Fruit fly (Drosophila melanogaster) whole organism, embryonic: ENCODE measurements around the gene CG5921.

Experiments used
- Bgb ChIP-seq: fragments of 200-800 bp; sonication (Bioruptor generic); IDR thresholded peaks from 2 replicates; pipeline ENCODE4 v1.3.6; 2022; ENCODE audit warnings: missing biosample characterization, missing genetic modification characterization; ENCODE audit not compliant: partially characterized antibody
- CG10209 ChIP-seq: fragments of 200-800 bp; sonication (Bioruptor generic); optimal IDR thresholded peaks from 3 replicates; lab custom pipeline; 2017; ENCODE audit warnings: missing biosample characterization, mild to moderate bottlenecking, missing genetic modification characterization, missing genetic modification reagents
- CG10565 ChIP-seq: fragments of 200-800 bp; sonication (Bioruptor generic); optimal IDR thresholded peaks from 3 replicates; lab custom pipeline; 2016; ENCODE audit warnings: missing biosample characterization, mild to moderate bottlenecking, missing genetic modification characterization
- CG11456 ChIP-seq: fragments of 200-800 bp; sonication (Bioruptor generic); IDR thresholded peaks from 3 replicates; pipeline ENCODE4 v1.3.6; 2022; ENCODE audit warnings: missing biosample characterization, missing genetic modification characterization
- CG11560 ChIP-seq: fragments of 200-800 bp; sonication (Bioruptor generic); IDR thresholded peaks from 3 replicates; pipeline ENCODE4 v1.3.6; 2022; ENCODE audit warnings: missing biosample characterization, missing genetic modification characterization
- CG13287 ChIP-seq: fragments of 200-800 bp; sonication (Bioruptor generic); IDR thresholded peaks from 2 replicates; pipeline ENCODE4 v1.3.6; 2022; ENCODE audit warnings: missing biosample characterization, missing genetic modification characterization; ENCODE audit not compliant: partially characterized antibody
- CG14050 ChIP-seq: fragments of 200-800 bp; sonication (Bioruptor generic); IDR thresholded peaks from 3 replicates; pipeline ENCODE4 v1.3.6; 2022; ENCODE audit warnings: missing biosample characterization, missing genetic modification characterization
- CG15011 ChIP-seq: fragments of 200-800 bp; sonication (Bioruptor generic); optimal IDR thresholded peaks from 3 replicates; lab custom pipeline; 2018; ENCODE audit warnings: missing biosample characterization, mild to moderate bottlenecking, missing genetic modification characterization
- CG17328 ChIP-seq: fragments of 200-800 bp; sonication (Bioruptor generic); IDR thresholded peaks from 2 replicates; pipeline ENCODE4 v1.3.6; 2022; ENCODE audit warnings: missing biosample characterization, missing genetic modification characterization
- CG17829 ChIP-seq: fragments of 200-800 bp; optimal IDR thresholded peaks from 2 replicates; lab custom pipeline; 2019; ENCODE audit warnings: missing biosample characterization, mild to moderate bottlenecking, missing genetic modification characterization, moderate library complexity
- CG18619 ChIP-seq: fragments of 200-800 bp; sonication (Bioruptor generic); optimal IDR thresholded peaks from 3 replicates; lab custom pipeline; 2017; ENCODE audit warnings: missing biosample characterization, mild to moderate bottlenecking, missing genetic modification characterization
- CG30431 ChIP-seq: fragments of 200-800 bp; sonication (Bioruptor generic); optimal IDR thresholded peaks from 2 replicates; lab custom pipeline; 2017; ENCODE audit warnings: missing biosample characterization, missing genetic modification characterization
- CG4328 ChIP-seq: fragments of 200-800 bp; sonication (Bioruptor generic); optimal IDR thresholded peaks from 3 replicates; lab custom pipeline; 2017; ENCODE audit warnings: missing biosample characterization, missing genetic modification reagents, missing genetic modification characterization
- CG5180 ChIP-seq: fragments of 200-800 bp; sonication (Bioruptor generic); optimal IDR thresholded peaks from 3 replicates; lab custom pipeline; 2017; ENCODE audit warnings: missing biosample characterization, missing genetic modification characterization, mild to moderate bottlenecking, moderate library complexity, missing genetic modification reagents
- CG6175 ChIP-seq: fragments of 200-800 bp; sonication (Bioruptor generic); IDR thresholded peaks from 3 replicates; pipeline ENCODE4 v1.3.6; 2022; ENCODE audit warnings: missing biosample characterization, missing genetic modification characterization
- CG8281 ChIP-seq: fragments of 200-800 bp; sonication (Bioruptor generic); optimal IDR thresholded peaks from 2 replicates; lab custom pipeline; 2018; ENCODE audit warnings: missing biosample characterization, mild to moderate bottlenecking, missing genetic modification characterization, moderate library complexity
- CG8388 ChIP-seq: fragments of 200-800 bp; sonication (Bioruptor generic); optimal IDR thresholded peaks from 2 replicates; lab custom pipeline; 2019; ENCODE audit warnings: missing biosample characterization, mild to moderate bottlenecking, missing genetic modification characterization, moderate library complexity
- CG9437 ChIP-seq: fragments of 200-800 bp; sonication (Bioruptor generic); optimal IDR thresholded peaks from 2 replicates; lab custom pipeline; 2018; ENCODE audit warnings: missing biosample characterization, mild to moderate bottlenecking, missing genetic modification characterization
- CTCF ChIP-seq: fragments of 200-800 bp; sonication (Bioruptor generic); optimal IDR thresholded peaks from 2 replicates; lab custom pipeline; 2017; ENCODE audit warnings: missing biosample characterization, mild to moderate bottlenecking, missing genetic modification characterization, moderate library complexity
- Doc3 ChIP-seq: fragments of 200-800 bp; sonication (Bioruptor generic); IDR thresholded peaks from 3 replicates; pipeline ENCODE4 v1.3.6; 2022; ENCODE audit warnings: missing biosample characterization, missing genetic modification characterization; ENCODE audit not compliant: partially characterized antibody
- Dp ChIP-seq: fragments of 200-800 bp; sonication (Bioruptor generic); optimal IDR thresholded peaks from 2 replicates; lab custom pipeline; 2018; ENCODE audit warnings: missing biosample characterization, mild to moderate bottlenecking, missing genetic modification characterization, moderate library complexity
- E2f1 ChIP-seq: fragments of 200-800 bp; sonication (Bioruptor generic); IDR thresholded peaks from 2 replicates; pipeline ENCODE4 v1.3.6; 2022; ENCODE audit warnings: missing biosample characterization, missing genetic modification characterization
- H2.0 ChIP-seq: fragments of 200-800 bp; sonication (Bioruptor generic); IDR thresholded peaks from 2 replicates; pipeline ENCODE4 v1.3.6; 2022; ENCODE audit warnings: missing biosample characterization, missing genetic modification characterization
- HLH3B ChIP-seq: fragments of 200-800 bp; sonication (Bioruptor generic); IDR thresholded peaks from 2 replicates; pipeline ENCODE4 v1.3.6; 2022; ENCODE audit warnings: missing biosample characterization, missing genetic modification characterization
- Med ChIP-seq: fragments of 200-800 bp; sonication (Bioruptor generic); peaks from one replicate; lab custom pipeline; 2016; ENCODE audit warnings: missing biosample characterization, missing genetic modification characterization, mild to moderate bottlenecking, inconsistent platforms, moderate library complexity
- Mrtf ChIP-seq: fragments of 200-800 bp; sonication (Bioruptor generic); IDR thresholded peaks from 3 replicates; pipeline ENCODE4 v1.3.6; 2022; ENCODE audit warnings: missing biosample characterization, missing genetic modification characterization
- Myb ChIP-seq: fragments of 200-800 bp; sonication (Bioruptor generic); optimal IDR thresholded peaks from 2 replicates; lab custom pipeline; 2016; ENCODE audit warnings: missing biosample characterization, missing genetic modification characterization
- Opbp ChIP-seq: fragments of 200-800 bp; sonication (Bioruptor generic); IDR thresholded peaks from 3 replicates; pipeline ENCODE4 v1.3.6; 2022; ENCODE audit warnings: missing biosample characterization, missing genetic modification characterization; ENCODE audit not compliant: partially characterized antibody
- Rfx ChIP-seq: fragments of 200-800 bp; sonication (Bioruptor generic); IDR thresholded peaks from 2 replicates; pipeline ENCODE4 v1.3.6; 2022; ENCODE audit warnings: missing biosample characterization, missing genetic modification characterization
- Scr ChIP-seq: fragments of 200-800 bp; sonication (Bioruptor generic); IDR thresholded peaks from 2 replicates; pipeline ENCODE4 v1.3.6; 2022; ENCODE audit warnings: missing biosample characterization, missing genetic modification characterization; ENCODE audit not compliant: partially characterized antibody
- Trl ChIP-seq, 3 experiments: fragments of >200 bp in 2 of 3; fragments of 200-800 bp in 1 of 3; sonication (Bioruptor generic) in 1 of 3; optimal IDR thresholded peaks; 2 replicates in 1 of 3; 3 replicates in 2 of 3; lab custom pipeline; 2016 to 2017; ENCODE audit warnings: missing biosample characterization in 1 of 3, missing genetic modification characterization in 1 of 3
- al ChIP-seq: fragments of 200-800 bp; sonication (Bioruptor generic); IDR thresholded peaks from 2 replicates; pipeline ENCODE4 v1.3.6; 2022; ENCODE audit warnings: missing biosample characterization, missing genetic modification characterization
- amos ChIP-seq: fragments of 200-800 bp; sonication (Bioruptor generic); IDR thresholded peaks from 2 replicates; pipeline ENCODE4 v1.3.6; 2022; ENCODE audit warnings: missing biosample characterization, missing genetic modification characterization; ENCODE audit not compliant: partially characterized antibody
- ase ChIP-seq: fragments of 200-800 bp; sonication (Bioruptor generic); IDR thresholded peaks from 3 replicates; pipeline ENCODE4 v1.3.6; 2022; ENCODE audit warnings: missing biosample characterization, missing genetic modification characterization
- bbx ChIP-seq: fragments of 200-800 bp; sonication (Bioruptor generic); IDR thresholded peaks from 2 replicates; pipeline ENCODE4 v1.3.6; 2022; ENCODE audit warnings: missing biosample characterization, missing genetic modification characterization; ENCODE audit not compliant: partially characterized antibody
- ewg ChIP-seq: fragments of 200-800 bp; sonication (Bioruptor generic); optimal IDR thresholded peaks from 3 replicates; lab custom pipeline; 2017; ENCODE audit warnings: mild to moderate bottlenecking, missing biosample characterization, missing genetic modification reagents, missing genetic modification characterization
- fd102C ChIP-seq: fragments of 200-800 bp; sonication (Bioruptor generic); optimal IDR thresholded peaks from 2 replicates; lab custom pipeline; 2018; ENCODE audit warnings: missing biosample characterization, mild to moderate bottlenecking, missing genetic modification characterization, moderate library complexity
- fd96Cb ChIP-seq: fragments of 200-800 bp; sonication (Bioruptor generic); optimal IDR thresholded peaks from 2 replicates; lab custom pipeline; 2018; ENCODE audit warnings: missing biosample characterization, mild to moderate bottlenecking, missing genetic modification characterization, moderate library complexity
- gem ChIP-seq: fragments of 200-800 bp; sonication (Bioruptor generic); optimal IDR thresholded peaks from 2 replicates; lab custom pipeline; 2019; ENCODE audit warnings: missing biosample characterization, mild to moderate bottlenecking, missing genetic modification characterization, moderate library complexity
- lab ChIP-seq: fragments of 200-800 bp; sonication (Bioruptor generic); optimal IDR thresholded peaks from 3 replicates; lab custom pipeline; 2017; ENCODE audit warnings: missing biosample characterization, missing genetic modification characterization, mild to moderate bottlenecking, moderate library complexity, missing genetic modification reagents
- mam ChIP-seq: fragments of 200-800 bp; sonication (Bioruptor generic); optimal IDR thresholded peaks from 3 replicates; lab custom pipeline; 2016; ENCODE audit warnings: missing biosample characterization, missing genetic modification characterization
- nmo ChIP-seq: fragments of 200-800 bp; sonication (Bioruptor generic); optimal IDR thresholded peaks from 2 replicates; lab custom pipeline; 2018; ENCODE audit warnings: missing biosample characterization, mild to moderate bottlenecking, missing genetic modification characterization, moderate library complexity
- pita ChIP-seq: fragments of 200-800 bp; sonication (Bioruptor generic); optimal IDR thresholded peaks from 2 replicates; lab custom pipeline; 2017; ENCODE audit warnings: missing biosample characterization, mild to moderate bottlenecking, missing genetic modification characterization
- pzg ChIP-seq: fragments of 200-800 bp; sonication (Bioruptor generic); optimal IDR thresholded peaks from 3 replicates; lab custom pipeline; 2018; ENCODE audit warnings: missing biosample characterization, mild to moderate bottlenecking, missing genetic modification characterization, moderate library complexity
- ro ChIP-seq: fragments of 200-800 bp; sonication (Bioruptor generic); IDR thresholded peaks from 2 replicates; pipeline ENCODE4 v1.3.6; 2022; ENCODE audit warnings: missing biosample characterization, missing genetic modification characterization
- shn ChIP-seq: fragments of 200-800 bp; sonication (Bioruptor generic); optimal IDR thresholded peaks from 3 replicates; lab custom pipeline; 2016; ENCODE audit warnings: missing biosample characterization, missing genetic modification characterization
- stwl ChIP-seq: fragments of 200-800 bp; sonication (Bioruptor generic); optimal IDR thresholded peaks from 3 replicates; lab custom pipeline; 2018; ENCODE audit warnings: missing biosample characterization, mild to moderate bottlenecking, missing genetic modification characterization, moderate library complexity
- wek ChIP-seq: fragments of 200-800 bp; sonication (Bioruptor generic); optimal IDR thresholded peaks from 3 replicates; lab custom pipeline; 2018; ENCODE audit warnings: missing biosample characterization, mild to moderate bottlenecking, missing genetic modification characterization, moderate library complexity
- zen ChIP-seq: fragments of 200-800 bp; sonication (Bioruptor generic); optimal IDR thresholded peaks from 3 replicates; lab custom pipeline; 2018; ENCODE audit warnings: missing biosample characterization, mild to moderate bottlenecking, missing genetic modification characterization, moderate library complexity

The CG5921 gene

dm6 chrX:6109872-6110271 lies 59.2 kb downstream of the CG5921 start (continued):
- TF ChIP-seq fd102C (peak; percentile 19), Mrtf (GFP tag; lab: Robert Waterston, UW) (peak; percentile 35; the same call in 1 of the 3 replicates), bbx (GFP tag; lab: Robert Waterston, UW) (no peak), CG8388 (GFP tag; lab: Kevin White, UChicago) (peak; percentile 1), Bgb (peak; percentile 46; the same call in 1 of the 2 replicates), mam (GFP tag; lab: Kevin White, UChicago) (peak; percentile 27), CG14050 (GFP tag; lab: Robert Waterston, UW) (peak; percentile 47; the same call in 2 of the 3 replicates), CG10209 (GFP tag; lab: Kevin White, UChicago) (peak; percentile 5), CG11560 (tag; lab: Robert Waterston, UW) (0 out of 3 replicates have a peak, but pooled peaks have one; percentile 29), CG8281 (tag; lab: Kevin White, UChicago) (no peak), Rfx (GFP tag; lab: Robert Waterston, UW) (peak; percentile 86), wek (no peak), CG6175 (peak; percentile 79; the same call in 2 of the 3 replicates), CG13287 (peak; percentile 28; the same call in 1 of the 2 replicates), CG4328 (GFP tag; lab: Kevin White, UChicago) (no peak), CG17829 (peak; percentile 14), ewg (GFP tag; lab: Kevin White, UChicago) (peak; percentile 42), CG15011 (GFP tag; lab: Kevin White, UChicago) (no peak), Trl (optimal IDR thresholded peaks at IDR 0.05; lab: Kevin White, UChicago) (no peak), Trl (GFP tag; optimal IDR thresholded peaks at IDR 0.05; lab: Kevin White, UChicago) (peak; percentile 31), zen (peak; percentile 49), H2.0 (peak; percentile 60; the same call in 1 of the 2 replicates), Myb (GFP tag; lab: Kevin White, UChicago) (peak; percentile 32), pzg (GFP tag; lab: Kevin White, UChicago) (no peak), CG5180 (GFP tag; lab: Kevin White, UChicago) (no peak), CG9437 (no peak), fd96Cb (peak; percentile 18), CTCF (GFP tag; lab: Kevin White, UChicago) (peak; percentile 94), lab (GFP tag; lab: Kevin White, UChicago) (peak; percentile 40), Dp (GFP tag; lab: Kevin White, UChicago) (no peak), amos (peak; percentile 50), E2f1 (GFP tag; lab: Robert Waterston, UW) (peak; percentile 37; the same call in 1 of the 2 replicates), CG18619 (GFP tag; lab: Kevin White, UChicago) (peak; percentile 34), Scr (GFP tag; lab: Robert Waterston, UW) (no peak), ase (no peak), nmo (GFP tag; lab: Kevin White, UChicago) (peak; percentile 39), gem (peak; percentile 33), CG11456 (GFP tag; lab: Robert Waterston, UW) (peak; percentile 89), Med (peak; percentile 79), CG30431 (GFP tag; lab: Kevin White, UChicago) (peak; percentile 37), Opbp (GFP tag; lab: Robert Waterston, UW) (peak; percentile 53; the same call in 2 of the 3 replicates), ro (GFP tag; lab: Robert Waterston, UW) (peak; percentile 31; the same call in 1 of the 2 replicates), Doc3 (GFP tag; lab: Robert Waterston, UW) (no peak), shn (GFP tag; lab: Kevin White, UChicago) (peak; percentile 65), stwl (tag; lab: Kevin White, UChicago) (peak; percentile 41), pita (peak; percentile 64), CG17328 (peak; percentile 28; the same call in 1 of the 2 replicates), al (GFP tag; lab: Robert Waterston, UW) (0 out of 2 replicates have a peak, but pooled peaks have one; percentile 9), HLH3B (peak; percentile 49; the same call in 1 of the 2 replicates), CG10565 (GFP tag; lab: Kevin White, UChicago) (no peak)
